Worm (Caenorhabditis elegans) whole organism, L1 larva: ENCODE results near the gene F18A11.2.
"Not testable (repeated sequence)": the region's sequence is repeated elsewhere in the genome, so short reads cannot be mapped to it uniquely, and the experiment has no call there.

Source experiments
- C34B4.2 ChIP-seq: sonication (generic microtip); optimal IDR thresholded peaks from 2 replicates; lab custom pipeline; 2017; ENCODE audit warnings: mild to moderate bottlenecking, missing genetic modification characterization, missing compliant biosample characterization
- F16B12.6 ChIP-seq: fragments of 150-350 bp; optimal IDR thresholded peaks from 2 replicates; lab custom pipeline; 2014; ENCODE audit warnings: missing biosample characterization, missing genetic modification characterization
- aly-2 ChIP-seq: fragments of 150-350 bp; optimal IDR thresholded peaks from 2 replicates; lab custom pipeline; 2014; ENCODE audit warnings: missing biosample characterization, missing genetic modification characterization
- blmp-1 ChIP-seq: fragments of 150-350 bp; optimal IDR thresholded peaks from 2 replicates; lab custom pipeline; 2014; ENCODE audit warnings: missing biosample characterization, missing genetic modification characterization
- elt-2 ChIP-seq: sonication (generic microtip); optimal IDR thresholded peaks from 2 replicates; lab custom pipeline; 2016; ENCODE audit warnings: missing genetic modification characterization, mild to moderate bottlenecking, inconsistent platforms, missing compliant biosample characterization, missing genetic modification reagents
- ets-5 ChIP-seq: fragments of 200-800 bp; sonication (Bioruptor generic); IDR thresholded peaks from 2 replicates; pipeline ENCODE4 v1.3.6; 2022; ENCODE audit warnings: missing genetic modification characterization, missing compliant biosample characterization
- grh-1 ChIP-seq: fragments of 200-800 bp; sonication (Bioruptor generic); IDR thresholded peaks from 2 replicates; pipeline ENCODE4 v1.3.6; 2022; ENCODE audit warnings: missing genetic modification reagents, missing genetic modification characterization, missing compliant biosample characterization
- hlh-4 ChIP-seq: sonication (generic microtip); optimal IDR thresholded peaks from 2 replicates; lab custom pipeline; 2016; ENCODE audit warnings: mild to moderate bottlenecking, missing genetic modification characterization, missing compliant biosample characterization
- isw-1 ChIP-seq: fragments of 200-800 bp; sonication (Bioruptor generic); IDR thresholded peaks from 2 replicates; pipeline ENCODE4 v1.3.6; 2022; ENCODE audit warnings: missing genetic modification characterization, missing compliant biosample characterization
- lin-14 ChIP-seq: fragments of 200-800 bp; sonication (Bioruptor generic); optimal IDR thresholded peaks from 2 replicates; lab custom pipeline; 2018; ENCODE audit warnings: mild to moderate bottlenecking, missing genetic modification characterization, moderate library complexity, missing compliant biosample characterization
- lin-39 ChIP-seq: fragments of 150-350 bp; optimal IDR thresholded peaks from 2 replicates; lab custom pipeline; 2014; ENCODE audit warnings: missing biosample characterization, missing genetic modification reagents, missing genetic modification characterization
- lir-3 ChIP-seq: sonication (generic microtip); optimal IDR thresholded peaks from 2 replicates; lab custom pipeline; 2016; ENCODE audit warnings: mild to moderate bottlenecking, missing genetic modification characterization, moderate library complexity, missing compliant biosample characterization; ENCODE audit not compliant: poor library complexity
- lsy-2 ChIP-seq, 2 experiments: fragments of 150-350 bp; optimal IDR thresholded peaks; 2 replicates each; lab custom pipeline; 2014; ENCODE audit warnings: missing biosample characterization in 2 of 2, missing genetic modification characterization in 2 of 2
- nhr-11 ChIP-seq: fragments of 150-350 bp; optimal IDR thresholded peaks from 2 replicates; lab custom pipeline; 2014; ENCODE audit warnings: missing biosample characterization, missing genetic modification characterization
- nhr-12 ChIP-seq: sonication (generic microtip); optimal IDR thresholded peaks from 2 replicates; lab custom pipeline; 2017; ENCODE audit warnings: missing biosample characterization, missing genetic modification characterization
- nhr-20 ChIP-seq: sonication (generic microtip); optimal IDR thresholded peaks from 2 replicates; lab custom pipeline; 2016; ENCODE audit warnings: mild to moderate bottlenecking, missing genetic modification characterization, missing compliant biosample characterization
- nhr-237 ChIP-seq: fragments of 150-350 bp; optimal IDR thresholded peaks from 2 replicates; lab custom pipeline; 2014; ENCODE audit warnings: missing biosample characterization, missing genetic modification characterization
- nhr-85 ChIP-seq: sonication (generic microtip); peaks from one replicate; lab custom pipeline; 2016; ENCODE audit warnings: missing genetic modification characterization, inconsistent platforms, missing compliant biosample characterization
- pag-3 ChIP-seq: sonication (generic microtip); optimal IDR thresholded peaks from 2 replicates; lab custom pipeline; 2017; ENCODE audit warnings: missing genetic modification characterization, mild to moderate bottlenecking, missing compliant biosample characterization, antibody characterized with exemption, borderline replicate concordance; ENCODE audit not compliant: insufficient read depth
- pqm-1 ChIP-seq: sonication (generic microtip); optimal IDR thresholded peaks from 3 replicates; lab custom pipeline; 2017; ENCODE audit warnings: missing biosample characterization, missing genetic modification characterization
- rnt-1 ChIP-seq: sonication (generic microtip); optimal IDR thresholded peaks from 2 replicates; lab custom pipeline; 2016; ENCODE audit warnings: mild to moderate bottlenecking, missing genetic modification characterization, moderate library complexity, missing compliant biosample characterization
- snpc-4 ChIP-seq: fragments of 150-350 bp; optimal IDR thresholded peaks from 2 replicates; lab custom pipeline; 2014; ENCODE audit warnings: missing biosample characterization, missing genetic modification characterization
- snu-23 ChIP-seq: sonication (generic microtip); optimal IDR thresholded peaks from 2 replicates; lab custom pipeline; 2016; ENCODE audit warnings: missing genetic modification characterization, missing compliant biosample characterization
- sox-4 ChIP-seq: sonication (generic microtip); optimal IDR thresholded peaks from 2 replicates; lab custom pipeline; 2016; ENCODE audit warnings: missing genetic modification characterization, missing compliant biosample characterization
- tbx-2 ChIP-seq: sonication (generic microtip); optimal IDR thresholded peaks from 2 replicates; lab custom pipeline; 2016; ENCODE audit warnings: missing genetic modification characterization, missing compliant biosample characterization
- unc-62 ChIP-seq: fragments of 150-350 bp; optimal IDR thresholded peaks from 2 replicates; lab custom pipeline; 2014; ENCODE audit warnings: missing biosample characterization, missing genetic modification reagents, missing genetic modification characterization
- unc-86 ChIP-seq: sonication (generic microtip); optimal IDR thresholded peaks from 2 replicates; lab custom pipeline; 2016; ENCODE audit warnings: missing genetic modification characterization, missing compliant biosample characterization
- vab-15 ChIP-seq: sonication (generic microtip); optimal IDR thresholded peaks from 2 replicates; lab custom pipeline; 2017; ENCODE audit warnings: missing genotype, mild to moderate bottlenecking, missing genetic modification characterization, missing compliant biosample characterization
- xbp-1 ChIP-seq: sonication (generic microtip); optimal IDR thresholded peaks from 2 replicates; lab custom pipeline; 2016; ENCODE audit warnings: missing genetic modification characterization, missing compliant biosample characterization
- ztf-11 ChIP-seq, 2 experiments: sonication (generic microtip); optimal IDR thresholded peaks; 2 replicates each; lab custom pipeline; 2016 to 2017; ENCODE audit warnings: missing genetic modification characterization in 2 of 2, missing biosample characterization in 1 of 2, missing compliant biosample characterization in 1 of 2

Gene F18A11.2

ce11 chrII:13031649-13032191 is at the start of gene F18A11.2:
Gene F18A11.2, plus strand, starts transcription at chrII:13031699.
- not testable (repeated sequence) for TF ChIP-seq nhr-20 (tag; lab: Kevin White, UChicago); unc-86; F16B12.6 (tag; lab: Kevin White, UChicago)
- TF ChIP-seq, all 84 proteins: peak for 0; not testable (repeated sequence) for 84

ce11 chrII:12981980-12982575 is 49.4 kb upstream of the F18A11.2 start:
- TF ChIP-seq unc-86, result no peak
- TF ChIP-seq tbx-2, result no peak
- no peak for TF ChIP-seq pqm-1 (tag; lab: Kevin White, UChicago)
- TF ChIP-seq nhr-85 (tag; lab: Kevin White, UChicago), result peak; percentile 93
- TF ChIP-seq nhr-20 (tag; lab: Kevin White, UChicago), result peak; percentile 30
- peak; percentile 12 for TF ChIP-seq snu-23 (GFP tag; lab: Kevin White, UChicago)
- TF ChIP-seq lir-3 (tag; lab: Kevin White, UChicago), result no peak
- no peak for TF ChIP-seq ets-5 (GFP tag; lab: Robert Waterston, UW)
- TF ChIP-seq elt-2 (tag; lab: Kevin White, UChicago), result peak; percentile 71
- TF ChIP-seq blmp-1 (tag; lab: Kevin White, UChicago), result peak; percentile 25
- peak; percentile 20 for TF ChIP-seq rnt-1 (tag; lab: Kevin White, UChicago)
- TF ChIP-seq lin-14 (GFP tag; lab: Kevin White, UChicago), result peak; percentile 54

DNA sequence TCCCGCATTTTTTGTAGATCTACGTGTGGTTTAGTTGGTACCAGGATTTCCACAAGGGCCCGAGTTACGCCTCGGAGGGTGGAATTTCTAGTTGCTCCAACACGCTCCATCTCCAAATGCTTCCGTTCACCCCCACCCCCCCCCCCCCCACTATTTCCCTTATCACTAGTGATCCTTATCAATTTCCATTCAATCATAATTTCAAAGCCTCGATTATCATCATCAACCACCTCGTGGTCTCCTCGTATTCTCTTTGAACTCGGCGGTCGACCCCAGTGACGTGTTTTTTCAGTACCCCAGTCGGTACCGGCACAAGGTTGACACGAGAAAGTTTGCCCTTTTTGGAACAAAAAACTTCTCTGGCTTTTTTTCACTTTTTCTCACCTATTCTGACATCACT is 48.7 kb upstream of the F18A11.2 start:
- TF ChIP-seq elt-2 (tag; lab: Kevin White, UChicago) (peak; percentile 65), snpc-4 (tag; lab: Kevin White, UChicago) (no peak)

ce11 chrII:12984709-12985108 is 46.8 kb upstream of the F18A11.2 start:
- TF ChIP-seq nhr-12 (no peak), ztf-11 (tag; optimal IDR thresholded peaks at IDR 0.05; lab: Kevin White, UChicago) (peak in 1 of 2 experiments; percentile 43), grh-1 (GFP tag; lab: Robert Waterston, UW) (no peak), pqm-1 (tag; lab: Kevin White, UChicago) (no peak), C34B4.2 (no peak)

ce11 chrII:12985813-12986212 is 45.7 kb upstream of the F18A11.2 start:
- TF ChIP-seq nhr-85 (tag; lab: Kevin White, UChicago), result peak; percentile 69
- TF ChIP-seq nhr-11, result no peak

DNA sequence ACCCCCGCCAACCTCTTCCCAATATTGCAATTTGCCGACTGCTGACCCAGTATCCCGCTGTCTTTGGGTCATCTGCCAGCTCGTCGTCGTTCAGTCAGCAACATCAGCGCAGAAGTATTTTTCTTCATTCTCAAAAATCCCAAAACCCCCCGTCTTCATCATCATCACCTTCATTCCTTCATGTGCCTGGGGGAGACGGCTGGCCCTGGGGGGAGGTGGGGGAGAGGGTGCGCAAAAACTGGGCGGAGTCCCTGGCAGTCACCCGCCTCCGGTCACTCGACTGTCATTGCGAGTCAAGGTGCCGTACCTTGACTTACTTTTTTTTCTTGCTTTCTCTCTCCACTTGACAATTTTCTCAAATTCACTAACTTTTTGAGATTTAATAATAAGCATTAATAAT is 43.7 kb upstream of the F18A11.2 start:
- TF ChIP-seq pag-3, result no peak
- no peak for TF ChIP-seq vab-15 (tag; lab: Kevin White, UChicago)
- no peak for TF ChIP-seq hlh-4
- TF ChIP-seq aly-2, result no peak
- TF ChIP-seq sox-4, result no peak

DNA sequence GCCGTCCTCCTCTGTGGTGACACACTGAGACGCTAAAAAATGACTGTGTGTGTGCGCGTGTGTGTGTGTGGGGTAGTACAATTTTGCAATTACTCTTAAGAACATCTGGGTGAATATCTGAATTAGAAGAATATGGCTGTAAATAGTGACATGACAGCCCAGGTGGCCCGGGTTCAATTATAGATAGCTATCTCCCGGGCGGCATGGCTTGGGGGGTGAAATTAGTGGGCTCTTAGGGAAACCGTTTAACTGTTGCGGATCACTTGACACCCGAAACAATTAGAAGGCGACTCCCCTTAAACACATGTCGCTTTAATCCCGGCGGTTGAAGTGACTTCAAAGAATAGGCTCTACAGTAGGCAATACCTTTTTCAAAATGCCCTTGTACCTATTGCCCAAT is 41.3 kb upstream of the F18A11.2 start:
- TF ChIP-seq nhr-237 (tag; lab: Kevin White, UChicago), result no peak
- TF ChIP-seq isw-1 (GFP tag; lab: Robert Waterston, UW), result no peak
- peak in 1 of 2 experiments; percentile 25 for TF ChIP-seq ztf-11 (tag; optimal IDR thresholded peaks at IDR 0.05; lab: Kevin White, UChicago)
- no peak for TF ChIP-seq sox-4
- TF ChIP-seq, all 84 proteins: peak for 1

ce11 chrII:12990964-12991593 is 40.4 kb upstream of the F18A11.2 start:
- no peak for TF ChIP-seq lin-39 (tag; lab: Kevin White, UChicago)
- peak in 1 of 2 experiments; percentile 68 for TF ChIP-seq ztf-11 (tag; optimal IDR thresholded peaks at IDR 0.05; lab: Kevin White, UChicago)
- no peak for TF ChIP-seq lsy-2 (tag; optimal IDR thresholded peaks at IDR 0.05; lab: Kevin White, UChicago)
- no peak for TF ChIP-seq unc-62
- TF ChIP-seq xbp-1 (tag; lab: Kevin White, UChicago), result no peak
- peak; percentile 22 for TF ChIP-seq unc-86
- TF ChIP-seq, all 84 proteins: peak for 2
